Worm (Caenorhabditis elegans) whole organism, L4 larva: ENCODE measurements around the gene srd-17.

ENCODE experiments used
- D1046.2 ChIP-seq: fragments of 200-800 bp; sonication (Bioruptor generic); IDR thresholded peaks from 2 replicates; pipeline ENCODE4 v1.3.6; 2022; ENCODE audit warnings: missing genetic modification characterization, missing compliant biosample characterization
- F44E2.7 ChIP-seq: fragments of 200-800 bp; sonication (Bioruptor generic); IDR thresholded peaks from 2 replicates; pipeline ENCODE4 v2.1.2; 2022; ENCODE audit warnings: missing genetic modification characterization, missing compliant biosample characterization
- F49E8.2 ChIP-seq: sonication (generic microtip); optimal IDR thresholded peaks from 2 replicates; lab custom pipeline; 2016; ENCODE audit warnings: missing compliant biosample characterization, mild to moderate bottlenecking, missing genetic modification characterization, borderline replicate concordance
- T20F7.1 ChIP-seq: fragments of 200-800 bp; sonication (Bioruptor generic); optimal IDR thresholded peaks from 2 replicates; lab custom pipeline; 2018; ENCODE audit warnings: mild to moderate bottlenecking, missing genetic modification characterization, missing compliant biosample characterization
- Y48G9A.11 ChIP-seq: fragments of 200-800 bp; sonication (Bioruptor generic); IDR thresholded peaks from 2 replicates; pipeline ENCODE4 v1.3.6; 2022; ENCODE audit warnings: missing genetic modification reagents, missing genetic modification characterization, missing compliant biosample characterization
- ZK546.5 ChIP-seq, 2 experiments: sonication (generic microtip); optimal IDR thresholded peaks; 2 replicates each; lab custom pipeline; 2017; ENCODE audit warnings: missing biosample characterization in 2 of 2, missing genetic modification characterization in 2 of 2
- attf-4 ChIP-seq: sonication (generic microtip); optimal IDR thresholded peaks from 3 replicates; lab custom pipeline; 2017; ENCODE audit warnings: missing biosample characterization, missing genetic modification characterization
- ceh-28 ChIP-seq: fragments of 150-350 bp; optimal IDR thresholded peaks from 2 replicates; lab custom pipeline; 2014; ENCODE audit warnings: missing biosample characterization, missing genetic modification reagents, missing genetic modification characterization
- ceh-82 ChIP-seq: sonication (generic microtip); optimal IDR thresholded peaks from 2 replicates; lab custom pipeline; 2017; ENCODE audit warnings: missing biosample characterization, missing genetic modification characterization
- cey-2 ChIP-seq: sonication (generic microtip); optimal IDR thresholded peaks from 3 replicates; lab custom pipeline; 2017; ENCODE audit warnings: missing genetic modification characterization, mild to moderate bottlenecking, missing compliant biosample characterization, antibody characterized with exemption, borderline replicate concordance; ENCODE audit not compliant: insufficient read depth
- daf-19 ChIP-seq: fragments of 200-800 bp; sonication (Bioruptor generic); conservative IDR thresholded peaks from 2 replicates; pipeline ENCODE4 v1.3.6; 2022; ENCODE audit warnings: missing genetic modification characterization, missing compliant biosample characterization
- dpl-1 ChIP-seq: fragments of 150-350 bp; optimal IDR thresholded peaks from 2 replicates; lab custom pipeline; 2014; ENCODE audit warnings: missing biosample characterization, missing genetic modification reagents, missing genetic modification characterization
- duxl-1 ChIP-seq: sonication (generic microtip); optimal IDR thresholded peaks from 2 replicates; lab custom pipeline; 2016; ENCODE audit warnings: mild to moderate bottlenecking, missing genetic modification characterization, moderate library complexity, missing compliant biosample characterization; ENCODE audit not compliant: poor library complexity
- egl-43 ChIP-seq: fragments of 200-800 bp; sonication (Bioruptor generic); IDR thresholded peaks from 2 replicates; pipeline ENCODE4 v1.3.6; 2022; ENCODE audit warnings: missing genetic modification reagents, missing genetic modification characterization, missing compliant biosample characterization
- fkh-10 ChIP-seq: fragments of 150-350 bp; optimal IDR thresholded peaks from 2 replicates; lab custom pipeline; 2014; ENCODE audit warnings: missing biosample characterization, missing genetic modification reagents, missing genetic modification characterization
- gei-8 ChIP-seq: fragments of 200-800 bp; sonication (Bioruptor generic); optimal IDR thresholded peaks from 2 replicates; lab custom pipeline; 2018; ENCODE audit warnings: mild to moderate bottlenecking, missing genetic modification characterization, missing compliant biosample characterization
- hlh-11 ChIP-seq: fragments of 200-800 bp; sonication (Bioruptor generic); optimal IDR thresholded peaks from 2 replicates; lab custom pipeline; 2018; ENCODE audit warnings: mild to moderate bottlenecking, missing genetic modification characterization, missing compliant biosample characterization
- hlh-30 ChIP-seq: sonication (generic microtip); optimal IDR thresholded peaks from 2 replicates; lab custom pipeline; 2017; ENCODE audit warnings: antibody characterized with exemption, mild to moderate bottlenecking, missing genetic modification characterization, missing compliant biosample characterization; ENCODE audit not compliant: insufficient read depth
- lim-7 ChIP-seq: fragments of 200-800 bp; sonication (Bioruptor generic); IDR thresholded peaks from 2 replicates; pipeline ENCODE4 v1.3.6; 2022; ENCODE audit warnings: missing genetic modification characterization, missing compliant biosample characterization
- lin-15B ChIP-seq: fragments of 150-350 bp; sonication (generic microtip); optimal IDR thresholded peaks from 3 replicates; lab custom pipeline; 2014; ENCODE audit warnings: missing biosample characterization, missing genetic modification characterization
- lin-29 ChIP-seq: fragments of 200-800 bp; sonication (Bioruptor generic); IDR thresholded peaks from 2 replicates; pipeline ENCODE4 v1.3.6; 2022; ENCODE audit warnings: missing genetic modification reagents, missing genetic modification characterization, missing compliant biosample characterization
- lin-38 ChIP-seq: fragments of 200-800 bp; sonication (Bioruptor generic); IDR thresholded peaks from 2 replicates; pipeline ENCODE4 v1.3.6; 2022; ENCODE audit warnings: missing genetic modification reagents, missing genetic modification characterization, missing compliant biosample characterization
- lir-3 ChIP-seq: sonication (generic microtip); optimal IDR thresholded peaks from 2 replicates; lab custom pipeline; 2016; ENCODE audit warnings: mild to moderate bottlenecking, missing genetic modification characterization, missing compliant biosample characterization
- mdl-1 ChIP-seq, 2 experiments: fragments of 150-350 bp in 1 of 2; sonication (generic microtip) in 1 of 2; optimal IDR thresholded peaks; 2 replicates each; lab custom pipeline; 2014 to 2017; ENCODE audit warnings: missing biosample characterization in 2 of 2, missing genetic modification characterization in 2 of 2
- mdt-29 ChIP-seq: fragments of 200-800 bp; sonication (Bioruptor generic); IDR thresholded peaks from 2 replicates; pipeline ENCODE4 v1.3.6; 2022; ENCODE audit warnings: missing genetic modification reagents, missing genetic modification characterization, missing compliant biosample characterization
- mes-2 ChIP-seq: sonication (generic microtip); optimal IDR thresholded peaks from 2 replicates; lab custom pipeline; 2016; ENCODE audit warnings: missing genotype, mild to moderate bottlenecking, missing genetic modification characterization, missing compliant biosample characterization; ENCODE audit not compliant: poor library complexity, severe bottlenecking
- nhr-111 ChIP-seq: fragments of 200-800 bp; sonication (Bioruptor generic); optimal IDR thresholded peaks from 2 replicates; lab custom pipeline; 2018; ENCODE audit warnings: mild to moderate bottlenecking, missing genetic modification characterization, missing compliant biosample characterization
- nhr-237 ChIP-seq: sonication (generic microtip); optimal IDR thresholded peaks from 2 replicates; lab custom pipeline; 2017; ENCODE audit warnings: missing biosample characterization, missing genetic modification characterization
- nhr-42 ChIP-seq: fragments of 200-800 bp; sonication (Bioruptor generic); IDR thresholded peaks from 2 replicates; pipeline ENCODE4 v1.3.6; 2022; ENCODE audit warnings: missing genetic modification characterization, missing compliant biosample characterization
- nhr-6 ChIP-seq: fragments of 150-350 bp; optimal IDR thresholded peaks from 2 replicates; lab custom pipeline; 2014; ENCODE audit warnings: missing biosample characterization, missing genetic modification characterization
- nhr-77 ChIP-seq: fragments of 150-350 bp; optimal IDR thresholded peaks from 2 replicates; lab custom pipeline; 2014; ENCODE audit warnings: missing biosample characterization, missing genetic modification characterization
- pha-4 ChIP-seq, 2 experiments: fragments of 150-350 bp in 1 of 2; fragments of 200-800 bp in 1 of 2; sonication (Bioruptor generic) in 1 of 2; IDR thresholded peaks in 1 of 2; optimal IDR thresholded peaks in 1 of 2; 2 replicates each; pipeline versions ENCODE4 v1.3.6 to Lab custom; 2014 to 2022; ENCODE audit warnings: missing genetic modification characterization in 2 of 2, missing genetic modification reagents in 2 of 2, missing biosample characterization in 1 of 2, missing compliant biosample characterization in 1 of 2
- php-3 ChIP-seq: fragments of 200-800 bp; sonication (Bioruptor generic); IDR thresholded peaks from 2 replicates; pipeline ENCODE4 v1.3.6; 2022; ENCODE audit warnings: missing genetic modification reagents, missing genetic modification characterization, missing compliant biosample characterization
- pqm-1 ChIP-seq: sonication (generic microtip); optimal IDR thresholded peaks from 2 replicates; lab custom pipeline; 2017; ENCODE audit warnings: missing biosample characterization, missing genetic modification characterization
- rbr-2 ChIP-seq: sonication (generic microtip); optimal IDR thresholded peaks from 2 replicates; lab custom pipeline; 2016; ENCODE audit warnings: missing genotype, missing genetic modification characterization, missing compliant biosample characterization
- saeg-2 ChIP-seq: fragments of 200-800 bp; sonication (Bioruptor generic); IDR thresholded peaks from 2 replicates; pipeline ENCODE4 v1.3.6; 2022; ENCODE audit warnings: missing genetic modification reagents, missing genetic modification characterization, missing compliant biosample characterization
- set-16 ChIP-seq: fragments of 200-800 bp; sonication (Bioruptor generic); IDR thresholded peaks from 2 replicates; pipeline ENCODE4 v1.3.6; 2022; ENCODE audit warnings: missing genetic modification reagents, missing genetic modification characterization, missing compliant biosample characterization
- snpc-1.2 ChIP-seq: fragments of 200-800 bp; sonication (Bioruptor generic); IDR thresholded peaks from 2 replicates; pipeline ENCODE4 v1.3.6; 2022; ENCODE audit warnings: missing genetic modification reagents, missing genetic modification characterization, missing compliant biosample characterization
- vab-7 ChIP-seq: fragments of 200-800 bp; sonication (Bioruptor generic); IDR thresholded peaks from 2 replicates; pipeline ENCODE4 v1.3.6; 2022; ENCODE audit warnings: missing genetic modification reagents, missing genetic modification characterization, missing compliant biosample characterization

Gene srd-17

DNA sequence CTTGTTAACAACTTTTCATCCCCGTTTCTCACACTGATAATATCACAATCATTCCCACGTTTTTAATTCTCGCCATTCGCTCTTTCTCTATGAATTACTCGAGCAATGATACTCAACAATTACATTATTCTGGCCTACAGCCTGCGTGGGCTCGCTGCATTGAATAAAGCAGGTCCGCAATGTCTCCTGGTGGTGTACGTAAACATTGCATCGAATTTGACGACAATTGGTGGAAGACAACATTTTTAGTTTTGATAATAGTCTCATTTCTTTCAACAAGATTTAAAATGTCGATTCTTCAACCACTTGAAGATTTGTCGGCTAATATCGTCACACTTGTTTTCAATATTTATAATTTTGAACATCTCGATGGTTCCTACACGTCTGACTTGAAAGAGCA is 26.8 kb upstream of the srd-17 start, which contains the start of gene bath-39 (continued):
- TF ChIP-seq egl-43 (GFP tag; lab: Robert Waterston, UW) (no peak), hlh-30 (tag; lab: Kevin White, UChicago) (peak; percentile 8), pha-4 (GFP tag; IDR thresholded peaks at IDR 0.05; lab: Robert Waterston, UW) (no peak), pha-4 (tag; optimal IDR thresholded peaks at IDR 0.05; lab: Kevin White, UChicago) (no peak), snpc-1.2 (GFP tag; lab: Robert Waterston, UW) (no peak), hlh-11 (tag; lab: Kevin White, UChicago) (no peak), mes-2 (tag; lab: Kevin White, UChicago) (peak; percentile 53), ZK546.5 (tag; optimal IDR thresholded peaks at IDR 0.05; lab: Kevin White, UChicago) (no peak), D1046.2 (no peak), ceh-28 (tag; lab: Kevin White, UChicago) (no peak), vab-7 (GFP tag; lab: Robert Waterston, UW) (no peak), F44E2.7 (GFP tag; lab: Robert Waterston, UW) (no peak), lin-29 (GFP tag; lab: Robert Waterston, UW) (no peak), lin-38 (no peak), cey-2 (tag; lab: Kevin White, UChicago) (no peak), daf-19 (GFP tag; lab: Robert Waterston, UW) (no peak), php-3 (no peak), gei-8 (GFP tag; lab: Kevin White, UChicago) (no peak), T20F7.1 (GFP tag; lab: Kevin White, UChicago) (peak; percentile 0), nhr-77 (tag; lab: Kevin White, UChicago) (no peak), nhr-237 (tag; lab: Kevin White, UChicago) (no peak), pqm-1 (tag; lab: Kevin White, UChicago) (no peak), lir-3 (no peak), duxl-1 (no peak), dpl-1 (GFP tag; lab: Kevin White, UChicago) (peak; percentile 11), mdt-29 (GFP tag; lab: Robert Waterston, UW) (no peak), attf-4 (tag; lab: Kevin White, UChicago) (no peak), F49E8.2 (no peak), Y48G9A.11 (GFP tag; lab: Robert Waterston, UW) (no peak), fkh-10 (no peak), nhr-6 (tag; lab: Kevin White, UChicago) (peak; percentile 19), lin-15B (tag; lab: Kevin White, UChicago) (no peak), saeg-2 (GFP tag; lab: Robert Waterston, UW) (no peak), nhr-111 (no peak), mdl-1 (tag; optimal IDR thresholded peaks at IDR 0.05; lab: Kevin White, UChicago) (no peak), set-16 (GFP tag; lab: Robert Waterston, UW) (no peak), lim-7 (GFP tag; lab: Robert Waterston, UW) (no peak), nhr-42 (GFP tag; lab: Robert Waterston, UW) (no peak), ceh-82 (no peak)

DNA sequence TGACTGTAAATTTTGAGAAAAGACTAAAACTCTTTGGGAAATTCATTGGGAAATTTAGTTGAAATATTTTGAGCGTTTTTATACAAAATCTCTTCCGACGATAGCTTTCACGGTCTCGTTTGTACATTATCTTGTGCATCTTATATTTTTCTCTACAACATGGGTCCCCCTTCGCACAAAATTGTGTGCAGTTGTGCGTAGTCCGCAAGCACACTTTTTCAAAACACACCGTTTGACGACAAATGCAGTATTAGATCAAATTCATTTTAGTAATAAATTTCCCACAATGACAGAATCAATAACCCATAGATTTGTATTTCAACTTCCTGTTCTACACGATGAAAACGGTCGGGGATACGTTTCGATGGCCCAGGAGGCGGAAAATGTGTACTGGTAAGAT is 25.3 kb upstream of the srd-17 start, which contains the start of gene F25H9.2:
TSS of gene F25H9.2 (plus strand) at position 226 of the 400 bp plus-strand sequence.
- TF ChIP-seq rbr-2 (tag; lab: Kevin White, UChicago) (no peak), dpl-1 (GFP tag; lab: Kevin White, UChicago) (peak; percentile 35), nhr-6 (tag; lab: Kevin White, UChicago) (peak; percentile 52)
